Fruit fly (Drosophila melanogaster) whole organism, embryonic: Measurements from ENCODE around the gene Cyp9f2.

Experiments used
- B-H2 ChIP-seq: fragments of 200-800 bp; sonication (Bioruptor generic); optimal IDR thresholded peaks from 2 replicates; lab custom pipeline; 2018; ENCODE audit warnings: missing biosample characterization, mild to moderate bottlenecking, missing genetic modification characterization
- Bdp1 ChIP-seq: fragments of 200-800 bp; sonication (Bioruptor generic); optimal IDR thresholded peaks from 3 replicates; lab custom pipeline; 2016; ENCODE audit warnings: missing biosample characterization, missing genetic modification characterization
- Bgb ChIP-seq: fragments of 200-800 bp; sonication (Bioruptor generic); IDR thresholded peaks from 2 replicates; pipeline ENCODE4 v1.3.6; 2022; ENCODE audit warnings: missing biosample characterization, missing genetic modification characterization; ENCODE audit not compliant: partially characterized antibody
- Bteb2 ChIP-seq: fragments of 200-800 bp; sonication (Bioruptor generic); optimal IDR thresholded peaks from 2 replicates; lab custom pipeline; 2016; ENCODE audit warnings: missing biosample characterization, missing genetic modification characterization
- C15 ChIP-seq: fragments of 200-800 bp; sonication (Bioruptor generic); IDR thresholded peaks from 3 replicates; pipeline ENCODE4 v1.3.6; 2022; ENCODE audit warnings: missing biosample characterization, missing genetic modification characterization
- CG11560 ChIP-seq: fragments of 200-800 bp; sonication (Bioruptor generic); IDR thresholded peaks from 3 replicates; pipeline ENCODE4 v1.3.6; 2022; ENCODE audit warnings: missing biosample characterization, missing genetic modification characterization
- CG12219 ChIP-seq: fragments of 200-800 bp; sonication (Bioruptor generic); optimal IDR thresholded peaks from 3 replicates; lab custom pipeline; 2018; ENCODE audit warnings: missing biosample characterization, mild to moderate bottlenecking, missing genetic modification characterization
- CG13424 ChIP-seq: fragments of 200-800 bp; sonication (Bioruptor generic); optimal IDR thresholded peaks from 2 replicates; lab custom pipeline; 2019; ENCODE audit warnings: missing biosample characterization, mild to moderate bottlenecking, missing genetic modification characterization, moderate library complexity
- CG13894 ChIP-seq: fragments of 200-800 bp; sonication (Bioruptor generic); optimal IDR thresholded peaks from 3 replicates; lab custom pipeline; 2018; ENCODE audit warnings: missing biosample characterization, mild to moderate bottlenecking, missing genetic modification characterization, moderate library complexity
- CG14710 ChIP-seq: fragments of 200-800 bp; sonication (Bioruptor generic); optimal IDR thresholded peaks from 3 replicates; lab custom pipeline; 2019; ENCODE audit warnings: missing biosample characterization, mild to moderate bottlenecking, missing genetic modification characterization, moderate library complexity
- CG18619 ChIP-seq: fragments of 200-800 bp; sonication (Bioruptor generic); optimal IDR thresholded peaks from 3 replicates; lab custom pipeline; 2017; ENCODE audit warnings: missing biosample characterization, mild to moderate bottlenecking, missing genetic modification characterization
- CG3163 ChIP-seq: fragments of 200-800 bp; sonication (Bioruptor generic); optimal IDR thresholded peaks from 3 replicates; lab custom pipeline; 2016; ENCODE audit warnings: missing biosample characterization, missing genetic modification characterization
- CG32767 ChIP-seq: fragments of 200-800 bp; sonication (Bioruptor generic); IDR thresholded peaks from 2 replicates; pipeline ENCODE4 v1.3.6; 2022; ENCODE audit warnings: missing biosample characterization, missing genetic modification characterization
- CG3281 ChIP-seq: fragments of 200-800 bp; sonication (Bioruptor generic); optimal IDR thresholded peaks from 3 replicates; lab custom pipeline; 2017; ENCODE audit warnings: missing biosample characterization, mild to moderate bottlenecking, missing genetic modification characterization
- CG34376 ChIP-seq: fragments of 200-800 bp; sonication (Bioruptor generic); optimal IDR thresholded peaks from 2 replicates; lab custom pipeline; 2018; ENCODE audit warnings: missing biosample characterization, mild to moderate bottlenecking, missing genetic modification characterization
- CG6791 ChIP-seq: fragments of 200-800 bp; sonication (Bioruptor generic); IDR thresholded peaks from 3 replicates; pipeline ENCODE4 v1.3.6; 2022; ENCODE audit warnings: missing biosample characterization, missing genetic modification characterization; ENCODE audit not compliant: partially characterized antibody
- CG9609 ChIP-seq: fragments of 200-800 bp; sonication (Bioruptor generic); optimal IDR thresholded peaks from 3 replicates; lab custom pipeline; 2016; ENCODE audit warnings: missing biosample characterization, missing genetic modification characterization
- Dbx ChIP-seq: fragments of 200-800 bp; sonication (Bioruptor generic); IDR thresholded peaks from 3 replicates; pipeline ENCODE4 v1.3.6; 2022; ENCODE audit warnings: missing biosample characterization, missing genetic modification characterization
- Dll ChIP-seq: fragments of 200-800 bp; sonication (Bioruptor generic); IDR thresholded peaks from 4 replicates; pipeline ENCODE4 v1.3.6; 2022; ENCODE audit warnings: missing biosample characterization, missing genetic modification characterization; ENCODE audit not compliant: partially characterized antibody
- ERR ChIP-seq: fragments of 200-800 bp; sonication (Bioruptor generic); optimal IDR thresholded peaks from 2 replicates; lab custom pipeline; 2016; ENCODE audit warnings: missing biosample characterization, missing genetic modification characterization
- Ets65A ChIP-seq: fragments of 200-800 bp; sonication (Bioruptor generic); peaks from one replicate; lab custom pipeline; 2016; ENCODE audit warnings: missing biosample characterization, missing genetic modification characterization
- Ets97D ChIP-seq: fragments of 200-800 bp; sonication (Bioruptor generic); optimal IDR thresholded peaks from 3 replicates; lab custom pipeline; 2016; ENCODE audit warnings: missing biosample characterization, missing genetic modification characterization
- Fer1 ChIP-seq: fragments of 200-800 bp; sonication (Bioruptor generic); optimal IDR thresholded peaks from 2 replicates; lab custom pipeline; 2017; ENCODE audit warnings: missing biosample characterization, mild to moderate bottlenecking, missing genetic modification characterization
- H2.0 ChIP-seq: fragments of 200-800 bp; sonication (Bioruptor generic); IDR thresholded peaks from 2 replicates; pipeline ENCODE4 v1.3.6; 2022; ENCODE audit warnings: missing biosample characterization, missing genetic modification characterization
- Hey ChIP-seq: fragments of 200-800 bp; sonication (Bioruptor generic); optimal IDR thresholded peaks from 3 replicates; lab custom pipeline; 2018; ENCODE audit warnings: missing biosample characterization, mild to moderate bottlenecking, missing genetic modification characterization
- Hr51 ChIP-seq, 2 experiments: fragments of 200-800 bp; sonication (Bioruptor generic); optimal IDR thresholded peaks; 2 replicates in 1 of 2; 3 replicates in 1 of 2; lab custom pipeline; 2016 to 2018; ENCODE audit warnings: missing biosample characterization in 2 of 2, missing genetic modification characterization in 2 of 2, mild to moderate bottlenecking in 1 of 2, moderate library complexity in 1 of 2
- Kr ChIP-seq: fragments of 200-800 bp; sonication (Bioruptor generic); optimal IDR thresholded peaks from 2 replicates; lab custom pipeline; 2017; ENCODE audit warnings: missing biosample characterization, mild to moderate bottlenecking, missing genetic modification characterization
- Max ChIP-seq: fragments of 200-800 bp; sonication (Bioruptor generic); optimal IDR thresholded peaks from 2 replicates; lab custom pipeline; 2016; ENCODE audit warnings: missing biosample characterization, mild to moderate bottlenecking, missing genetic modification characterization
- Med ChIP-seq: fragments of 200-800 bp; sonication (Bioruptor generic); peaks from one replicate; lab custom pipeline; 2016; ENCODE audit warnings: missing biosample characterization, missing genetic modification characterization, mild to moderate bottlenecking, inconsistent platforms, moderate library complexity
- Nf-YA ChIP-seq: fragments of 200-800 bp; sonication (Bioruptor generic); IDR thresholded peaks from 2 replicates; pipeline ENCODE4 v1.3.6; 2022; ENCODE audit warnings: missing biosample characterization, missing genetic modification characterization
- Opbp ChIP-seq: fragments of 200-800 bp; sonication (Bioruptor generic); IDR thresholded peaks from 3 replicates; pipeline ENCODE4 v1.3.6; 2022; ENCODE audit warnings: missing biosample characterization, missing genetic modification characterization; ENCODE audit not compliant: partially characterized antibody
- Sry-β ChIP-seq: fragments of 200-800 bp; sonication (Bioruptor generic); optimal IDR thresholded peaks from 2 replicates; lab custom pipeline; 2018; ENCODE audit warnings: missing biosample characterization, mild to moderate bottlenecking, missing genetic modification characterization, moderate library complexity
- Tbp ChIP-seq: fragments of >200 bp; optimal IDR thresholded peaks from 2 replicates; lab custom pipeline; 2018; ENCODE audit warnings: missing biosample characterization, missing genetic modification characterization
- chif ChIP-seq, 2 experiments: fragments of 200-800 bp; sonication (Bioruptor generic); optimal IDR thresholded peaks; 3 replicates each; lab custom pipeline; 2016; ENCODE audit warnings: missing biosample characterization in 2 of 2, missing genetic modification characterization in 2 of 2
- cwo ChIP-seq: fragments of 200-800 bp; sonication (Bioruptor generic); optimal IDR thresholded peaks from 3 replicates; lab custom pipeline; 2017; ENCODE audit warnings: missing biosample characterization, missing genetic modification characterization, mild to moderate bottlenecking, moderate library complexity, missing genetic modification reagents
- gfzf ChIP-seq: fragments of 200-800 bp; sonication (Bioruptor generic); optimal IDR thresholded peaks from 2 replicates; lab custom pipeline; 2016; ENCODE audit warnings: missing biosample characterization, mild to moderate bottlenecking, missing genetic modification characterization, moderate library complexity
- hkb ChIP-seq, 2 experiments: fragments of 200-800 bp in 1 of 2; fragments of >200 bp in 1 of 2; sonication (Bioruptor generic) in 1 of 2; IDR thresholded peaks in 1 of 2; optimal IDR thresholded peaks in 1 of 2; 2 replicates each; pipeline versions ENCODE4 v1.3.6 to Lab custom; 2017 to 2022; ENCODE audit warnings: missing biosample characterization in 1 of 2, missing genetic modification characterization in 1 of 2
- hth ChIP-seq: fragments of >200 bp; optimal IDR thresholded peaks from 2 replicates; lab custom pipeline; 2017; ENCODE audit warnings: inconsistent platforms
- nerfin-1 ChIP-seq: fragments of 200-800 bp; sonication (Bioruptor generic); optimal IDR thresholded peaks from 3 replicates; lab custom pipeline; 2019; ENCODE audit warnings: missing biosample characterization, mild to moderate bottlenecking, missing genetic modification characterization, moderate library complexity
- odd ChIP-seq: fragments of 200-800 bp; sonication (Bioruptor generic); optimal IDR thresholded peaks from 2 replicates; lab custom pipeline; 2017; ENCODE audit warnings: missing biosample characterization, mild to moderate bottlenecking, missing genetic modification characterization
- sc ChIP-seq, 3 experiments: fragments of >200 bp in 2 of 3; fragments of 200-800 bp in 1 of 3; sonication (Bioruptor generic) in 1 of 3; optimal IDR thresholded peaks; 2 replicates in 2 of 3; 3 replicates in 1 of 3; lab custom pipeline; 2017; ENCODE audit warnings: mild to moderate bottlenecking in 1 of 3, missing biosample characterization in 1 of 3, missing genetic modification characterization in 1 of 3, missing genetic modification reagents in 1 of 3
- scrt ChIP-seq: fragments of 200-800 bp; sonication (Bioruptor generic); optimal IDR thresholded peaks from 2 replicates; lab custom pipeline; 2018; ENCODE audit warnings: missing biosample characterization, mild to moderate bottlenecking, missing genetic modification characterization, moderate library complexity
- sna ChIP-seq: fragments of 200-800 bp; sonication (Bioruptor generic); IDR thresholded peaks from 2 replicates; pipeline ENCODE4 v1.3.6; 2022; ENCODE audit warnings: missing biosample characterization, missing genetic modification characterization; ENCODE audit not compliant: partially characterized antibody
- sr ChIP-seq: fragments of 200-800 bp; sonication (Bioruptor generic); IDR thresholded peaks from 3 replicates; pipeline ENCODE4 v1.3.6; 2022; ENCODE audit warnings: missing biosample characterization, missing genetic modification characterization
- stwl ChIP-seq: fragments of 200-800 bp; sonication (Bioruptor generic); optimal IDR thresholded peaks from 3 replicates; lab custom pipeline; 2018; ENCODE audit warnings: missing biosample characterization, mild to moderate bottlenecking, missing genetic modification characterization, moderate library complexity
- zen ChIP-seq: fragments of 200-800 bp; sonication (Bioruptor generic); optimal IDR thresholded peaks from 3 replicates; lab custom pipeline; 2018; ENCODE audit warnings: missing biosample characterization, mild to moderate bottlenecking, missing genetic modification characterization, moderate library complexity

Gene Cyp9f2

DNA sequence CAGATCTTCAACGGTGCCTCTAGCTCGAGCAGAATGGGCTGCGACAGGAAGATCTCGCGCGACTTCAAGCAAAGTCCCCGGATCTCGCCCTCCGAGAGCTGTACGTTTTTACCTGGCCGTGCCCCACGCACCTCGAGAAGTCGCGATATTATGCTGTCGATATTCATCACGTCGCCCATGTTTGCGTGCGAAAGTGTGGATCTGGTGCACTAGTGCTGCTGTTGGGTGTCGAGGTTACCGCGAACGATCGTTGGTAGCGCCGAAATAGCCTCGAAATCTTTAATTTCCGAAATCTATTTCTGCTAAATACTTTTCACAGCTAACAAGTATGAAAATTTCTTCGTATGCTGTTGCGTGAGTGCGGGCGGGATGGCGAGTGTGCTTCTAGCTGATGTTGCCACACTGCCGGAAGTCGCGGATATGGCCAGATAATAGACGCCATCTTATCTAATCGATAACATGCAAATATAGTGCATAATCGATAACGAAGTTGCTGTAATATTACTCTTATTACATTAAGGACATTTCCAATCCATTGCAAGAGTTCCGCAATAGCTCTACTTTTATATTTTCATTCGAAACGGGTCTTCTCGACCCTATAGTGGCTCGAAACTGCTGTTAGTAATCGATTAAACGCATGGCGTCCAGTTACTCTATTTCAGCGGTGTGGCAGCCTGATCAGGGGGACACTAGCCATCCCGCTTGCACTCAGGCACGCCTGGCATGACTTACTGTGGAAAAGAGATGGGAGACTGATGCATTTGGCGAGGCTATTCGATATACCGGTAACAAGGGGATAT is 19.9 kb upstream of the Cyp9f2 start, which contains the start of gene Pp1-87B (continued):
- TF ChIP-seq H2.0 (no peak), Tbp (GFP tag; lab: Kevin White, UChicago) (peak; percentile 21), zen (peak; percentile 38), Hr51 (GFP tag; optimal IDR thresholded peaks at IDR 0.05; lab: Kevin White, UChicago) (no peak), hkb (optimal IDR thresholded peaks at IDR 0.05; lab: Kevin White, UChicago) (peak; percentile 92), hkb (GFP tag; IDR thresholded peaks at IDR 0.05; lab: Robert Waterston, UW) (no peak), odd (no peak), CG9609 (GFP tag; lab: Kevin White, UChicago) (peak; percentile 30), C15 (GFP tag; lab: Robert Waterston, UW) (no peak), Hey (tag; lab: Kevin White, UChicago) (no peak), sna (no peak), CG11560 (tag; lab: Robert Waterston, UW) (peak; percentile 100), Nf-YA (GFP tag; lab: Robert Waterston, UW) (no peak), CG12219 (no peak), CG13424 (tag; lab: Kevin White, UChicago) (no peak), Kr (GFP tag; lab: Kevin White, UChicago) (no peak), stwl (peak; percentile 46), ERR (GFP tag; lab: Kevin White, UChicago) (no peak), nerfin-1 (tag; lab: Kevin White, UChicago) (no peak), CG34376 (GFP tag; lab: Kevin White, UChicago) (peak; percentile 9), Fer1 (peak; percentile 14), CG3163 (GFP tag; lab: Kevin White, UChicago) (no peak), Max (GFP tag; lab: Kevin White, UChicago) (peak; percentile 27), Ets97D (GFP tag; lab: Kevin White, UChicago) (peak; percentile 94), scrt (no peak), B-H2 (GFP tag; lab: Kevin White, UChicago) (no peak), Sry-β (GFP tag; lab: Kevin White, UChicago) (no peak), sc (optimal IDR thresholded peaks at IDR 0.05; lab: Kevin White, UChicago) (no peak), sc (GFP tag; optimal IDR thresholded peaks at IDR 0.05; lab: Kevin White, UChicago) (no peak)

dm6 chr3R:12423997-12424396 is 18.2 kb upstream of the Cyp9f2 start:
- TF ChIP-seq Dll (no peak), sr (peak; percentile 8; the same call in 1 of the 3 replicates), CG14710 (no peak), CG3281 (GFP tag; lab: Kevin White, UChicago) (no peak), CG6791 (0 out of 3 replicates have a peak, but pooled peaks have one; percentile 34), Ets65A (GFP tag; lab: Kevin White, UChicago) (peak; percentile 44), Med (GFP tag; lab: Kevin White, UChicago) (peak; percentile 30), CG13894 (tag; lab: Kevin White, UChicago) (no peak)

dm6 chr3R:12422379-12422975 is 16.6 kb upstream of the Cyp9f2 start, which contains the start of the genes Scgbeta and CG17202:
Gene Scgbeta, minus strand, starts transcription at chr3R:12422429.
Gene CG17202, plus strand, starts transcription at chr3R:12422768.
- TF ChIP-seq chif (GFP tag; optimal IDR thresholded peaks at IDR 0.05; lab: Kevin White, UChicago) (peak in 1 of 2 experiments; percentile 8), Bgb (GFP tag; lab: Robert Waterston, UW) (peak; percentile 33; the same call in 1 of the 2 replicates), hth (lab: Kevin White, UChicago) (no peak), cwo (no peak), Dbx (0 out of 3 replicates have a peak, but pooled peaks have one; percentile 27), Bdp1 (GFP tag; lab: Kevin White, UChicago) (no peak), CG32767 (0 out of 2 replicates have a peak, but pooled peaks have one; percentile 12), Med (GFP tag; lab: Kevin White, UChicago) (peak; percentile 69), Bteb2 (GFP tag; lab: Kevin White, UChicago) (peak; percentile 7), CG18619 (peak; percentile 20), Opbp (GFP tag; lab: Robert Waterston, UW) (0 out of 3 replicates have a peak, but pooled peaks have one; percentile 22), gfzf (GFP tag; lab: Kevin White, UChicago) (peak; percentile 92)
